Fruit fly (Drosophila melanogaster): Measurements from ENCODE around the gene Zir.

Gene Zir

dm6 chr2L:110046-110445, 15.5 kb downstream of the Zir start:
- TF ChIP-seq CG6854 (GFP tag; optimal IDR thresholded peaks at IDR 0.05) (no peak), CG1621 (tag; optimal IDR thresholded peaks at IDR 0.05) (no peak), dac (GFP tag; optimal IDR thresholded peaks at IDR 0.05) (no peak), CG6276 (GFP tag; optimal IDR thresholded peaks at IDR 0.05) (no peak), CG10669 (GFP tag; optimal IDR thresholded peaks at IDR 0.05) (no peak), CG31627 (GFP tag; optimal IDR thresholded peaks at IDR 0.05) (no peak)

dm6 chr2L:114429-114828, 19.9 kb downstream of the Zir start, which contains the start of gene ND-15:
ND-15 (plus strand) TSS chr2L:114726.
- TF ChIP-seq CG32006 (GFP tag; optimal IDR thresholded peaks at IDR 0.05) (no peak), svp (GFP tag) (peak; percentile 21), CG8632 (GFP tag; optimal IDR thresholded peaks at IDR 0.05) (no peak), fd59A (GFP tag; optimal IDR thresholded peaks at IDR 0.05) (no peak)

- no peak for TF ChIP-seq achi (GFP tag; optimal IDR thresholded peaks at IDR 0.05)
- TF ChIP-seq eg (GFP tag; IDR thresholded peaks at IDR 0.05), result no peak
- TF ChIP-seq Hr39 (GFP tag; optimal IDR thresholded peaks at IDR 0.05), result no peak
- no peak for TF ChIP-seq CG9139 (GFP tag; optimal IDR thresholded peaks at IDR 0.05)
- TF ChIP-seq CG34406 (GFP tag; optimal IDR thresholded peaks at IDR 0.05), result no peak
- TF ChIP-seq dac (GFP tag; optimal IDR thresholded peaks at IDR 0.05), result no peak
- TF ChIP-seq dsx (GFP tag; optimal IDR thresholded peaks at IDR 0.05; ENCODE audit: poor library complexity, severe bottlenecking), result no peak
- no peak for TF ChIP-seq OdsH (GFP tag; optimal IDR thresholded peaks at IDR 0.05)
- TF ChIP-seq CG15336 (GFP tag; IDR thresholded peaks at IDR 0.05), result no peak
- TF ChIP-seq CG10669 (GFP tag; optimal IDR thresholded peaks at IDR 0.05), result no peak
- no peak for TF ChIP-seq CG6854 (GFP tag; optimal IDR thresholded peaks at IDR 0.05)
- TF ChIP-seq lz (GFP tag; optimal IDR thresholded peaks at IDR 0.05), result no peak
- TF ChIP-seq salr (GFP tag; optimal IDR thresholded peaks at IDR 0.05), result no peak
- TF ChIP-seq Eip75B (GFP tag; optimal IDR thresholded peaks at IDR 0.05), result no peak
Measured at dm6 chr2L:116388-116787, 21.8 kb downstream of the Zir start, which contains the start of gene CG13694. CG13694 (minus strand) TSS chr2L:116488.

- TF ChIP-seq cyc (GFP tag; optimal IDR thresholded peaks at IDR 0.05), result no peak
- peak; percentile 60 for TF ChIP-seq fkh (GFP tag; optimal IDR thresholded peaks at IDR 0.05)
- TF ChIP-seq lz (GFP tag; optimal IDR thresholded peaks at IDR 0.05), result no peak
- no peak for TF ChIP-seq net (GFP tag; optimal IDR thresholded peaks at IDR 0.05)
- TF ChIP-seq Blimp-1 (GFP tag; optimal IDR thresholded peaks at IDR 0.05), result no peak
- TF ChIP-seq Sox102F (GFP tag; optimal IDR thresholded peaks at IDR 0.05), result no peak
Measured at dm6 chr2L:117750-118149, 23.2 kb downstream of the Zir start.

- peak; percentile 6 for TF ChIP-seq Ets21C (GFP tag; optimal IDR thresholded peaks at IDR 0.05)
- no peak; the same call in 1 of the 2 replicates for TF ChIP-seq CG15336 (GFP tag; IDR thresholded peaks at IDR 0.05)
- TF ChIP-seq topi (GFP tag; optimal IDR thresholded peaks at IDR 0.05), result peak; percentile 32
- no peak for TF ChIP-seq CG11294 (GFP tag; IDR thresholded peaks at IDR 0.05)
- TF ChIP-seq CG7368 (GFP tag; optimal IDR thresholded peaks at IDR 0.05), result peak; percentile 27
- TF ChIP-seq CG4318 (GFP tag; optimal IDR thresholded peaks at IDR 0.05), result peak; percentile 62
- TF ChIP-seq achi (GFP tag; optimal IDR thresholded peaks at IDR 0.05), result peak; percentile 20
- no peak for TF ChIP-seq fkh (GFP tag; optimal IDR thresholded peaks at IDR 0.05)
- peak; percentile 84 for TF ChIP-seq svp (GFP tag)
- TF ChIP-seq Eip93F (GFP tag; optimal IDR thresholded peaks at IDR 0.05), result peak; percentile 8
- TF ChIP-seq CG10669 (GFP tag; optimal IDR thresholded peaks at IDR 0.05), result peak; percentile 21
- peak; percentile 74 for TF ChIP-seq CG32006 (GFP tag; optimal IDR thresholded peaks at IDR 0.05)
- TF ChIP-seq esn (GFP tag; optimal IDR thresholded peaks at IDR 0.05), result peak; percentile 51
- TF ChIP-seq Met (GFP tag; optimal IDR thresholded peaks at IDR 0.05), result peak; percentile 41
- TF ChIP-seq Hr4 (GFP tag; optimal IDR thresholded peaks at IDR 0.05), result peak; percentile 62
- TF ChIP-seq Sox14 (GFP tag; optimal IDR thresholded peaks at IDR 0.05), result peak; percentile 10
- no peak for TF ChIP-seq Hr39 (GFP tag; optimal IDR thresholded peaks at IDR 0.05)
- peak; percentile 65 for TF ChIP-seq CG6276 (GFP tag; optimal IDR thresholded peaks at IDR 0.05)
- peak in 1 of 2 experiments; percentile 20 for TF ChIP-seq salr (GFP tag; optimal IDR thresholded peaks at IDR 0.05)
- peak; percentile 76 for TF ChIP-seq Eip78C (GFP tag)
- TF ChIP-seq vri (GFP tag; optimal IDR thresholded peaks at IDR 0.05), result no peak
- peak; percentile 6 for TF ChIP-seq CG31627 (GFP tag; optimal IDR thresholded peaks at IDR 0.05)
- TF ChIP-seq CG10631 (GFP tag; optimal IDR thresholded peaks at IDR 0.05), result peak; percentile 18
- no peak for TF ChIP-seq CG9139 (GFP tag; optimal IDR thresholded peaks at IDR 0.05)
Measured at dm6 chr2L:120492-121455, 26.2 kb downstream of the Zir start.

All from whole organism, prepupa.